Worm (Caenorhabditis elegans): Measurements from ENCODE around the gene sri-38.
"Not testable (repeated sequence)": the region's sequence is repeated elsewhere in the genome, so short reads cannot be mapped to it uniquely, and the experiment has no call there.

Gene sri-38

ce11 chrII:2611009-2611408 lies 347 bp downstream of the sri-38 start:
- TF ChIP-seq ztf-29 (GFP tag; IDR thresholded peaks at IDR 0.05): peak; percentile 38; the same call in 1 of the 2 replicates
- no peak for TF ChIP-seq ztf-23 (GFP tag; IDR thresholded peaks at IDR 0.05)
- no peak for TF ChIP-seq klf-2 (GFP tag; conservative IDR thresholded peaks at IDR 0.05)

- TF ChIP-seq flt-1 (GFP tag; IDR thresholded peaks at IDR 0.05); med-1 (GFP tag; optimal IDR thresholded peaks at IDR 0.05; ENCODE audit: insufficient read depth); klf-2 (GFP tag; conservative IDR thresholded peaks at IDR 0.05): not testable (repeated sequence)
Measured at ce11 chrII:2612278-2612677, 1.6 kb downstream of the sri-38 start, which contains the start of gene D2062.13. D2062.13 (plus strand) TSS chrII:2612578.

- TF ChIP-seq klf-2 (GFP tag; conservative IDR thresholded peaks at IDR 0.05); ref-1 (GFP tag; conservative IDR thresholded peaks at IDR 0.05); tab-1 (GFP tag; IDR thresholded peaks at IDR 0.05): not testable (repeated sequence)
Measured at ce11 chrII:2616634-2617033, 6.0 kb downstream of the sri-38 start, which contains the start of gene msrp-5. msrp-5 (plus strand) TSS chrII:2616934.

ce11 chrII:2619148-2619547 lies 8.5 kb downstream of the sri-38 start, which contains the start of gene msrp-6:
msrp-6 (plus strand) TSS chrII:2619448.
- not testable (repeated sequence) for TF ChIP-seq med-1 (GFP tag; optimal IDR thresholded peaks at IDR 0.05; ENCODE audit: insufficient read depth); klf-2 (GFP tag; conservative IDR thresholded peaks at IDR 0.05); cog-1 (tag; optimal IDR thresholded peaks at IDR 0.05)

- TF ChIP-seq tab-1 (GFP tag; IDR thresholded peaks at IDR 0.05) (no peak), med-1 (GFP tag; optimal IDR thresholded peaks at IDR 0.05; ENCODE audit: insufficient read depth) (no peak), ref-1 (GFP tag; conservative IDR thresholded peaks at IDR 0.05) (no peak), T22C8.4 (GFP tag; IDR thresholded peaks at IDR 0.05) (no peak), ztf-29 (GFP tag; IDR thresholded peaks at IDR 0.05) (no peak), cog-1 (tag; optimal IDR thresholded peaks at IDR 0.05) (no peak), klf-2 (GFP tag; conservative IDR thresholded peaks at IDR 0.05) (no peak), ztf-23 (GFP tag; IDR thresholded peaks at IDR 0.05) (no peak), flt-1 (GFP tag; IDR thresholded peaks at IDR 0.05) (no peak)
Measured at ce11 chrII:2622480-2622879, 11.8 kb downstream of the sri-38 start, which contains the start of gene D2062.5. D2062.5 (plus strand) TSS chrII:2622780.

ce11 chrII:2622936-2623452 lies 12.3 kb downstream of the sri-38 start, which contains the start of gene D2062.4:
D2062.4 (plus strand) TSS chrII:2623402.
- TF ChIP-seq T22C8.4 (GFP tag; IDR thresholded peaks at IDR 0.05): peak; percentile 53; the same call in 1 of the 2 replicates

- TF ChIP-seq T22C8.4 (GFP tag; IDR thresholded peaks at IDR 0.05) (no peak), flt-1 (GFP tag; IDR thresholded peaks at IDR 0.05) (no peak), cog-1 (tag; optimal IDR thresholded peaks at IDR 0.05) (no peak), ztf-23 (GFP tag; IDR thresholded peaks at IDR 0.05) (no peak), med-1 (GFP tag; optimal IDR thresholded peaks at IDR 0.05; ENCODE audit: insufficient read depth) (no peak), ref-1 (GFP tag; conservative IDR thresholded peaks at IDR 0.05) (no peak), tab-1 (GFP tag; IDR thresholded peaks at IDR 0.05) (no peak), ztf-29 (GFP tag; IDR thresholded peaks at IDR 0.05) (no peak), klf-2 (GFP tag; conservative IDR thresholded peaks at IDR 0.05) (no peak)
Measured at ce11 chrII:2624792-2625191, 14.1 kb downstream of the sri-38 start, which contains the start of gene lgc-28. lgc-28 (plus strand) TSS chrII:2625092.

- TF ChIP-seq med-1 (GFP tag; optimal IDR thresholded peaks at IDR 0.05; ENCODE audit: insufficient read depth): no peak
- TF ChIP-seq ztf-29 (GFP tag; IDR thresholded peaks at IDR 0.05): no peak
- no peak for TF ChIP-seq klf-2 (GFP tag; conservative IDR thresholded peaks at IDR 0.05)
Measured at ce11 chrII:2627154-2627799, 16.6 kb downstream of the sri-38 start, which contains the start of gene sri-71. sri-71 (plus strand) TSS chrII:2627749.

ce11 chrII:2628401-2628800 lies 17.7 kb downstream of the sri-38 start:
- TF ChIP-seq ztf-29 (GFP tag; IDR thresholded peaks at IDR 0.05) (no peak), flt-1 (GFP tag; IDR thresholded peaks at IDR 0.05) (peak; percentile 44; the same call in 1 of the 2 replicates)

- TF ChIP-seq flt-1 (GFP tag; IDR thresholded peaks at IDR 0.05): no peak
- TF ChIP-seq ztf-29 (GFP tag; IDR thresholded peaks at IDR 0.05): no peak
- no peak for TF ChIP-seq ztf-23 (GFP tag; IDR thresholded peaks at IDR 0.05)
- no peak for TF ChIP-seq T22C8.4 (GFP tag; IDR thresholded peaks at IDR 0.05)
- no peak for TF ChIP-seq klf-2 (GFP tag; conservative IDR thresholded peaks at IDR 0.05)
- TF ChIP-seq tab-1 (GFP tag; IDR thresholded peaks at IDR 0.05): no peak
- TF ChIP-seq med-1 (GFP tag; optimal IDR thresholded peaks at IDR 0.05; ENCODE audit: insufficient read depth): no peak
- TF ChIP-seq cog-1 (tag; optimal IDR thresholded peaks at IDR 0.05): no peak
- TF ChIP-seq ref-1 (GFP tag; conservative IDR thresholded peaks at IDR 0.05): no peak
Measured at ce11 chrII:2629270-2629669, 18.6 kb downstream of the sri-38 start, which contains the start of gene sri-37. sri-37 (plus strand) TSS chrII:2629570.

ce11 chrII:2631169-2631568 lies 20.5 kb downstream of the sri-38 start, which contains the start of gene D2062.1:
D2062.1 (plus strand) TSS chrII:2631469.
- TF ChIP-seq ztf-23 (GFP tag; IDR thresholded peaks at IDR 0.05) (no peak), flt-1 (GFP tag; IDR thresholded peaks at IDR 0.05) (no peak), med-1 (GFP tag; optimal IDR thresholded peaks at IDR 0.05; ENCODE audit: insufficient read depth) (no peak), klf-2 (GFP tag; conservative IDR thresholded peaks at IDR 0.05) (no peak), ztf-29 (GFP tag; IDR thresholded peaks at IDR 0.05) (no peak), ref-1 (GFP tag; conservative IDR thresholded peaks at IDR 0.05) (no peak), cog-1 (tag; optimal IDR thresholded peaks at IDR 0.05) (no peak), tab-1 (GFP tag; IDR thresholded peaks at IDR 0.05) (no peak), T22C8.4 (GFP tag; IDR thresholded peaks at IDR 0.05) (no peak)
